Worm (Caenorhabditis elegans) whole organism, L1 larva: ENCODE results near the gene F54C9.3.
A peak's percentile ranks its signal among the peaks of the same experiment; 100 is the strongest.

Experiments used
- C04F5.9 ChIP-seq: sonication (generic microtip); optimal IDR thresholded peaks from 2 replicates; lab custom pipeline; 2016; ENCODE audit warnings: missing genetic modification characterization, missing compliant biosample characterization
- C16A3.4 ChIP-seq: fragments of 150-350 bp; optimal IDR thresholded peaks from 2 replicates; lab custom pipeline; 2014; ENCODE audit warnings: missing biosample characterization, missing genetic modification characterization
- Y116A8C.19 ChIP-seq: sonication (generic microtip); optimal IDR thresholded peaks from 2 replicates; lab custom pipeline; 2016; ENCODE audit warnings: missing compliant biosample characterization, missing genetic modification characterization, borderline replicate concordance
- blmp-1 ChIP-seq: fragments of 150-350 bp; optimal IDR thresholded peaks from 2 replicates; lab custom pipeline; 2014; ENCODE audit warnings: missing biosample characterization, missing genetic modification characterization
- ceh-63 ChIP-seq: fragments of 200-800 bp; sonication (Bioruptor generic); optimal IDR thresholded peaks from 2 replicates; lab custom pipeline; 2018; ENCODE audit warnings: mild to moderate bottlenecking, missing genetic modification characterization, missing compliant biosample characterization
- ceh-8 ChIP-seq: fragments of 200-800 bp; sonication (Bioruptor generic); optimal IDR thresholded peaks from 2 replicates; lab custom pipeline; 2018; ENCODE audit warnings: mild to moderate bottlenecking, missing genetic modification characterization, moderate library complexity, missing compliant biosample characterization
- ces-1 ChIP-seq: fragments of 150-350 bp; optimal IDR thresholded peaks from 2 replicates; lab custom pipeline; 2014; ENCODE audit warnings: missing biosample characterization, missing genetic modification reagents, missing genetic modification characterization
- efl-1 ChIP-seq, 4 experiments: fragments of 150-350 bp; optimal IDR thresholded peaks in 3 of 4; peaks in 1 of 4; 1 replicate in 1 of 4; 2 replicates in 3 of 4; lab custom pipeline; 2014; ENCODE audit warnings: missing biosample characterization in 2 of 4, missing genetic modification characterization in 2 of 4, missing genetic modification reagents in 2 of 4
- egl-13 ChIP-seq: sonication (generic microtip); optimal IDR thresholded peaks from 2 replicates; lab custom pipeline; 2016; ENCODE audit warnings: missing genotype, missing genetic modification reagents, missing genetic modification characterization, missing compliant biosample characterization
- egl-27 ChIP-seq, 2 experiments: fragments of 150-350 bp in 1 of 2; sonication (generic microtip); optimal IDR thresholded peaks; 3 replicates each; lab custom pipeline; 2017 to 2018; ENCODE audit warnings: missing biosample characterization in 2 of 2, missing genetic modification characterization in 2 of 2, missing genetic modification reagents in 2 of 2
- elt-2 ChIP-seq: sonication (generic microtip); optimal IDR thresholded peaks from 2 replicates; lab custom pipeline; 2016; ENCODE audit warnings: missing genetic modification characterization, mild to moderate bottlenecking, inconsistent platforms, missing compliant biosample characterization, missing genetic modification reagents
- fkh-8 ChIP-seq: sonication (generic microtip); optimal IDR thresholded peaks from 2 replicates; lab custom pipeline; 2016; ENCODE audit warnings: mild to moderate bottlenecking, missing genetic modification characterization, missing compliant biosample characterization
- hlh-4 ChIP-seq: sonication (generic microtip); optimal IDR thresholded peaks from 2 replicates; lab custom pipeline; 2016; ENCODE audit warnings: mild to moderate bottlenecking, missing genetic modification characterization, missing compliant biosample characterization
- isw-1 ChIP-seq: fragments of 200-800 bp; sonication (Bioruptor generic); IDR thresholded peaks from 2 replicates; pipeline ENCODE4 v1.3.6; 2022; ENCODE audit warnings: missing genetic modification characterization, missing compliant biosample characterization
- lin-14 ChIP-seq: fragments of 200-800 bp; sonication (Bioruptor generic); optimal IDR thresholded peaks from 2 replicates; lab custom pipeline; 2018; ENCODE audit warnings: mild to moderate bottlenecking, missing genetic modification characterization, moderate library complexity, missing compliant biosample characterization
- lin-15B ChIP-seq: fragments of 150-350 bp; sonication (generic microtip); optimal IDR thresholded peaks from 3 replicates; lab custom pipeline; 2014; ENCODE audit warnings: missing biosample characterization, missing genetic modification characterization
- lin-35 ChIP-seq, 2 experiments: fragments of 150-350 bp; optimal IDR thresholded peaks; 2 replicates each; lab custom pipeline; 2014; ENCODE audit warnings: missing biosample characterization in 2 of 2, missing genetic modification characterization in 2 of 2, missing genetic modification reagents in 2 of 2
- lin-39 ChIP-seq: fragments of 150-350 bp; optimal IDR thresholded peaks from 2 replicates; lab custom pipeline; 2014; ENCODE audit warnings: missing biosample characterization, missing genetic modification reagents, missing genetic modification characterization
- lir-3 ChIP-seq: sonication (generic microtip); optimal IDR thresholded peaks from 2 replicates; lab custom pipeline; 2016; ENCODE audit warnings: mild to moderate bottlenecking, missing genetic modification characterization, moderate library complexity, missing compliant biosample characterization; ENCODE audit not compliant: poor library complexity
- lsy-2 ChIP-seq, 2 experiments: fragments of 150-350 bp; optimal IDR thresholded peaks; 2 replicates each; lab custom pipeline; 2014; ENCODE audit warnings: missing biosample characterization in 2 of 2, missing genetic modification characterization in 2 of 2
- nhr-19 ChIP-seq: fragments of 200-800 bp; sonication (Bioruptor generic); conservative IDR thresholded peaks from 2 replicates; pipeline ENCODE4 v1.3.6; 2022; ENCODE audit warnings: missing genetic modification characterization, missing compliant biosample characterization
- nhr-28 ChIP-seq: fragments of 150-350 bp; optimal IDR thresholded peaks from 2 replicates; lab custom pipeline; 2014; ENCODE audit warnings: missing biosample characterization, missing genetic modification characterization
- nhr-47 ChIP-seq: sonication (generic microtip); optimal IDR thresholded peaks from 2 replicates; lab custom pipeline; 2016; ENCODE audit warnings: mild to moderate bottlenecking, missing genetic modification characterization, moderate library complexity, missing compliant biosample characterization
- nhr-71 ChIP-seq: sonication (generic microtip); optimal IDR thresholded peaks from 2 replicates; lab custom pipeline; 2016; ENCODE audit warnings: mild to moderate bottlenecking, missing genetic modification characterization, moderate library complexity, missing compliant biosample characterization
- rnt-1 ChIP-seq: sonication (generic microtip); optimal IDR thresholded peaks from 2 replicates; lab custom pipeline; 2016; ENCODE audit warnings: mild to moderate bottlenecking, missing genetic modification characterization, moderate library complexity, missing compliant biosample characterization
- skn-1 ChIP-seq: fragments of 150-350 bp; optimal IDR thresholded peaks from 2 replicates; lab custom pipeline; 2014; ENCODE audit warnings: missing biosample characterization, missing genetic modification characterization
- sox-4 ChIP-seq: sonication (generic microtip); optimal IDR thresholded peaks from 2 replicates; lab custom pipeline; 2016; ENCODE audit warnings: missing genetic modification characterization, missing compliant biosample characterization
- sptf-1 ChIP-seq: fragments of 150-350 bp; optimal IDR thresholded peaks from 2 replicates; lab custom pipeline; 2014; ENCODE audit warnings: missing biosample characterization, missing genetic modification characterization
- swsn-7 ChIP-seq: sonication (generic microtip); optimal IDR thresholded peaks from 2 replicates; lab custom pipeline; 2016; ENCODE audit warnings: missing genetic modification characterization, missing compliant biosample characterization
- tlp-1 ChIP-seq: fragments of 150-350 bp; optimal IDR thresholded peaks from 2 replicates; lab custom pipeline; 2014; ENCODE audit warnings: missing biosample characterization, missing genetic modification characterization
- unc-130 ChIP-seq: fragments of 150-350 bp; optimal IDR thresholded peaks from 2 replicates; lab custom pipeline; 2017; ENCODE audit warnings: missing biosample characterization, missing genetic modification characterization, inconsistent platforms
- zip-4 ChIP-seq: fragments of 200-800 bp; sonication (Bioruptor generic); optimal IDR thresholded peaks from 2 replicates; lab custom pipeline; 2018; ENCODE audit warnings: mild to moderate bottlenecking, missing genetic modification characterization, moderate library complexity, missing compliant biosample characterization

Gene F54C9.3

DNA sequence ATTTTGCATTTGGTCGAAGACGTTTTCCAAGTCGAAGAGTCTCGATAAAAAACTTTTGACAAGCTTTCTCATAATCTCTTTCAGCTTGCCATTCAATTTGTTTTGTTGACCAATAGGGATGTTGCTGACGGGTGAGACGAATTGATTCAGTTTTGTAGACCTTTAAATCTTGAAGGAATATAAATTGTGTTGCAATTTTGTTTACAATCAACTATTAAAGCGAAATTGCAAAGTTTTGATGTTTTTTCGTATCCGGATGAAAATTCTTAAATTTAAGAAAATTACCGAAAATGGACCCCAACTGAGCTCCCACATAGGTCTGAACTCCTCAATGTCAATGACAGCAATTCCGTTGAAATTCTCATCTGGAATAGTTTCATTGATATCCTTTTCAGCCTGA is 49.5 kb upstream of the F54C9.3 start:
- no peak for TF ChIP-seq efl-1 (optimal IDR thresholded peaks at IDR 0.05; lab: Kevin White, UChicago)
- TF ChIP-seq efl-1 (GFP tag; optimal IDR thresholded peaks at IDR 0.05 in 1 of 2; lab: Kevin White, UChicago): peak in 1 of 2 experiments; percentile 12
- no peak for TF ChIP-seq rnt-1 (tag; lab: Kevin White, UChicago)
- TF ChIP-seq C16A3.4 (tag; lab: Kevin White, UChicago): no peak
- TF ChIP-seq lin-35 (GFP tag; optimal IDR thresholded peaks at IDR 0.05; lab: Kevin White, UChicago): no peak

- TF ChIP-seq tlp-1 (tag; lab: Kevin White, UChicago) (no peak), isw-1 (no peak), lin-15B (tag; lab: Kevin White, UChicago) (no peak), egl-13 (tag; lab: Kevin White, UChicago) (no peak), swsn-7 (no peak), unc-130 (tag; lab: Kevin White, UChicago) (no peak), lin-14 (GFP tag; lab: Kevin White, UChicago) (no peak), egl-27 (tag; optimal IDR thresholded peaks at IDR 0.05; lab: Kevin White, UChicago) (no peak), lin-39 (tag; lab: Kevin White, UChicago) (no peak), C16A3.4 (tag; lab: Kevin White, UChicago) (no peak), ceh-63 (GFP tag; lab: Kevin White, UChicago) (no peak), blmp-1 (no peak), lir-3 (tag; lab: Kevin White, UChicago) (no peak), sox-4 (no peak), ces-1 (GFP tag; lab: Kevin White, UChicago) (no peak)
These were observed 45.8 kb upstream of the F54C9.3 start, which contains the start of gene T22C8.1 for ce11 chrII:8612470-8612869. Gene T22C8.1 (plus strand): TSS chrII:8612770.

DNA sequence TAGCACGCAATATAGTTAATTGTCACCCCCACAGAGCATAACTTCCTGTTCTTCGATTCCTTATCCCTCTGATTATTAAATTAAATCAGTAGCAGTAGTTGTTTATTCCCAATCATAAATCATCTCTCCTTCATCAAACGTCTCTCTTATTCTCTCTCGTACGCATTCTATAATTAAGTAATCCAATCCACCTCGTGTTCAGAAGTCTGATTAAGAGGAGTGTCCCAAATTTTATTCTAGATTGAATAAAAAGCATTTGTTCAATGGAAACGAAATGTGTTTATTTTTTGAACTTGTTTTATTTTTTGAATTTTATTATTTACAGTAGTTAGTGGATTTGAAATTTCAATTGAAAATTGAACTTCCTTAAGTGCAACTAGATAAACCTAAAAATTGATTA is 44.7 kb upstream of the F54C9.3 start:
- TF ChIP-seq ceh-8 (GFP tag; lab: Kevin White, UChicago) (peak; percentile 75), nhr-71 (tag; lab: Kevin White, UChicago) (peak; percentile 9), nhr-28 (tag; lab: Kevin White, UChicago) (no peak), nhr-19 (GFP tag; lab: Robert Waterston, UW) (no peak), fkh-8 (tag; lab: Kevin White, UChicago) (peak; percentile 23), nhr-47 (tag; lab: Kevin White, UChicago) (peak; percentile 0), Y116A8C.19 (tag; lab: Kevin White, UChicago) (no peak)

- TF ChIP-seq zip-4 (GFP tag; lab: Kevin White, UChicago) (no peak), lsy-2 (tag; optimal IDR thresholded peaks at IDR 0.05; lab: Kevin White, UChicago) (no peak), hlh-4 (tag; lab: Kevin White, UChicago) (peak; percentile 93), skn-1 (tag; lab: Kevin White, UChicago) (no peak), sox-4 (no peak), C04F5.9 (tag; lab: Kevin White, UChicago) (no peak), elt-2 (tag; lab: Kevin White, UChicago) (no peak), Y116A8C.19 (tag; lab: Kevin White, UChicago) (no peak), nhr-47 (tag; lab: Kevin White, UChicago) (peak; percentile 15), sptf-1 (no peak), ceh-8 (GFP tag; lab: Kevin White, UChicago) (no peak), nhr-71 (tag; lab: Kevin White, UChicago) (peak; percentile 15)
These were observed 43.9 kb upstream of the F54C9.3 start for ce11 chrII:8610585-8610984.

DNA sequence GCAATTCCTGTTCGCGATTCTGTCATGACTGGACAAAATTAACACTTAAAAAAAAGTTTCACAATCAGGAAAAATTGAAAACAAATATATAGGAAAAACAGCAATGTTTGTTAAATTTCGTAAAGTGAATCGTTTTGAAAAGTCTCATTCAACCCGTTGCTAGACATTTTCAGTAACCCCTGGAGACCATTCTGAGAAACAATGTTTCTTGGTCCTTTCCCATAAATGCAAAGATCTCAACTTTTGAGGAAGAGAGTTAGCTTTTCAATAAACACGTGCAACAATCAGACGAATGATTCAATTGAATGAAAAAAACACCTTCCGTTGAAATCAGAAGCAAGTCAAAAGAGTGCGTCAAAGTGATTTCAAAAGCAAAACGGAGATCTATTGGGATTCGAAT is 43.4 kb upstream of the F54C9.3 start, which contains the start of gene F28C6.9:
Gene F28C6.9 (minus strand): TSS at position 101 of the 400 bp plus-strand sequence.
- TF ChIP-seq egl-27 (tag; optimal IDR thresholded peaks at IDR 0.05; lab: Kevin White, UChicago) (no peak), lsy-2 (tag; optimal IDR thresholded peaks at IDR 0.05; lab: Kevin White, UChicago) (no peak), lin-39 (tag; lab: Kevin White, UChicago) (no peak)
- TF ChIP-seq, all 84 proteins: peak for 0
